Worm (Caenorhabditis elegans): ENCODE measurements around the gene F53A3.1.

The F53A3.1 gene

DNA sequence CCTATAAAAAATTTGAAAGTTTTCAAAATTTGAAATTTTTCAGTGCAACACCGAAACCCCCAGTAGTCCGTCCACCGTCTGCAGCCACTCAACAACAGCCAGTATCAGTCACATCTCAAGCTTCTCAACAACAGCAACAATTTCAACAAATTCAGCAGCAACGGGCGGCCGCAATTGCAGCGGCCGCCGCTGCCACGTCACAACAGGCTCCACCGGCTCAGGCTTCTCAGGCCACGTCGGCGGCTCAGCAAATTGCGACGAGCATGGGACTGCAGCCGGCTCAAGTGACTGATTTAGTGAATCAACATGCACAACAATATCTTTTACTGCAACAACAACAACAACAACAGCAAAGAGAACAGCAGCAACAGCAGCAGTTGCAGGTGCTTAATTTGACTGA, 9.3 kb downstream of the F53A3.1 start:
- TF ChIP-seq B0310.2 (tag; optimal IDR thresholded peaks at IDR 0.05) (no peak), aly-1 (tag; optimal IDR thresholded peaks at IDR 0.05) (no peak), pes-1 (GFP tag; IDR thresholded peaks at IDR 0.05) (no peak), scrt-1 (GFP tag; IDR thresholded peaks at IDR 0.05) (no peak), flt-1 (GFP tag; IDR thresholded peaks at IDR 0.05) (no peak), tbx-11 (GFP tag; IDR thresholded peaks at IDR 0.05) (no peak), ceh-13 (GFP tag; optimal IDR thresholded peaks at IDR 0.05) (no peak), ceh-36 (tag; optimal IDR thresholded peaks at IDR 0.05) (no peak), hmbx-1 (tag; optimal IDR thresholded peaks at IDR 0.05) (no peak), hmg-4 (GFP tag; optimal IDR thresholded peaks at IDR 0.05) (no peak), sea-1 (GFP tag; conservative IDR thresholded peaks at IDR 0.05) (no peak)

DNA sequence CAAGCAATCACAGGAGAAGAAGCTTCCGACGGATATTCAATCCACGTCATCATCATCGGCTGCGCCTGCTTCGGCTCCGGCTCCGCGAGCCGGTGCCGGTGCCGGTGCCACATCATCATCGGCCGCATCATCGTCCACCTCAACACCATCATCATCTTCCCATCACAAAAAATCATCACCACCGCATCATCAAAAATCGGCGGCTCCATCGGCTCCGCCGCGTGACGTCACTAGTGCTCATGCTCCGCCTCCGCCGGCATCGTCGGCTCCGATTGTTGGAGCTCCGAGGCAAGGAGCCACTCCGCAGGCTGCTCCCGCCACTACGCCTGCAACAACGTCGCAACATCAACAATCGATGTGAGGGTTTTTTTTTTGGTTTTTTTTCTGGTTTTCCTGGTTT, 11.4 kb downstream of the F53A3.1 start:
- no peak for TF ChIP-seq hmbx-1 (tag; optimal IDR thresholded peaks at IDR 0.05)
- no peak for TF ChIP-seq ama-1 (optimal IDR thresholded peaks at IDR 0.05)

DNA sequence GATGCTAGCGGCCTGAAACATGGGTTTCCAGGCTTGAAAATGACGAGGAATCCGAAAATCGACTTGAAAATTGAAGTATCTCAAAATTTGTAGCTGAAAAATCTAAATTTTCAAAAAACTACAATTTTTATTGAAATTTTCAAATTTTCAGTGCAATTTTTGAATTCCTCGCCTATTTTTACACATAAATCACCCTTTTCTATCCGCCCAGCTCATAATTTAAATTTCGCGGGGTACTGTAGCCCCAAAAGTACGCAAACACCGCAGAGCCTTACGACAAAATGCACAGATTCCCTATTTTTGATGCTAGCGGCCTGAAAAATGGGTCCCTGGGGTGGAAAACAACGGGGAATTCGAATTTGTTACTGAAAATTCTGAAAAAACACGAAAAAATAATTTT, 11.9 kb downstream of the F53A3.1 start:
- TF ChIP-seq sea-1 (GFP tag; conservative IDR thresholded peaks at IDR 0.05) (no peak), hmbx-1 (tag; optimal IDR thresholded peaks at IDR 0.05) (no peak), F13C5.2 (tag; optimal IDR thresholded peaks at IDR 0.05) (no peak), pes-1 (GFP tag; IDR thresholded peaks at IDR 0.05) (no peak), ama-1 (optimal IDR thresholded peaks at IDR 0.05) (no peak), aly-1 (tag; optimal IDR thresholded peaks at IDR 0.05) (no peak)

DNA sequence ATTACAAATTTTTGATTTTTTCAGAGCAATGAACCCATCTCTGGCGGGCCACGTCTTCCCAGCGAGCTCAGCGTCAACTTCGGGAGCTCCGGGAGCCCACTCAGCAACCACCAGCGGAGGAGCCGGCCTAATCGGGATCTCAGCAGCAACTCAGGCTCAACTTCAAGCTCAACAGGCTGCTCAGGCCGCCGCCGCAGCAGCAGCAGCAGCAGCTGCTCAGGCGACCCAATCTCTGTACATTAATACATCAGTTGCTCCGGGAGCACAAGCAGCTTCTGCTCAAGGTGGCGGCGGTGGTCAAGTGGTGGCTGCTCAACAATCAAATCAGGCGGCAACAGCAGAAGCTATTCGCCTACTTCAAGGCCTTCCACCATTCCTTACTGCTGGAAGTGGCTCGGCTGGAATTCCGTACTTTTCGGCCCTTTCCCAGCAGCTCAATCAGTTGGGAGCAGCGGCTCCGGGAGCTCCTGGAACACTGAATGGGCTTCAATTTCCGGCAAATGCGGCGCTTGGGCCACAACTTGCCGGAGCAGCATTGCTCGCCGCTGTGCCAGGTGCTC, 12.6 kb downstream of the F53A3.1 start:
- TF ChIP-seq hmg-4 (GFP tag; optimal IDR thresholded peaks at IDR 0.05) (no peak), aly-1 (tag; optimal IDR thresholded peaks at IDR 0.05) (no peak), ets-7 (tag; optimal IDR thresholded peaks at IDR 0.05) (no peak), tbx-11 (GFP tag; IDR thresholded peaks at IDR 0.05) (no peak), F13C5.2 (tag; optimal IDR thresholded peaks at IDR 0.05) (no peak), tra-4 (tag; optimal IDR thresholded peaks at IDR 0.05) (no peak)

DNA sequence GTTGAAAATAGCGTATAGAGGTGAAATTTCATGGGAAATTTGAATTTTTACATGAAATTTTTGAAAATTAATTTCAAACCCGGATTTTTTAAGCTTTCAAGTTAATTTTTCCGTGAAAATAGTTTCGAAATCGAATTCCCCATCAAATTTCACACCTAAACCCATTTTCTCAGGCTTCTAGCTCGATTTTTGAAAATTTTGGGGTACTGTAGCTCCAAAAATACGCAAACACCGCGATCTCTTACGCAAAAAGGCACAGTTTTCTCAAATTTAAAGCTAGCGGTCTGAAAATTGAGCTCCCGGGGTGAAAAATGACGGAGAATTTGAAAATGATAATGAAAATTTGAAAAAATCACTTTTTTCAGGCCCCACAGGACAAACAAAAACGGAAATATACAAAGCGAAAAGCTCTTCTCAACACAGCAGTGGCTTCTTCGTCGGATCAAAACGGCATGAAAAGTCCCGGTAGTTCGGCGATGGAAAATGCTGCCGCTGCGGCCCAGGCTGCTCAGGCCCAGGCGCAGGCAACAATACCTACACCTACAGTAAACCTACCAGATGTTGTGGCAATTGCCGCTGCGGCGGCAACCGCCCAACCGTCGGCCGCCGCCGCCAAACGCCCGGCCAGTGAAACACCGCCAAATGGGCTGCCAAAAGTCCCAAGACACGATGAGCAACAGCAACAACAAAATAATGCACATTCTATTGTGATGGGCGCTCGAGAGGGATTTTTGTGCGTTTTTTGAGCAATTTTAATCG, 14.5 kb downstream of the F53A3.1 start:
- TF ChIP-seq tbx-11 (GFP tag; IDR thresholded peaks at IDR 0.05) (no peak), ama-1 (optimal IDR thresholded peaks at IDR 0.05) (no peak), aly-1 (tag; optimal IDR thresholded peaks at IDR 0.05) (peak; percentile 14), hmg-4 (GFP tag; optimal IDR thresholded peaks at IDR 0.05) (no peak)

DNA sequence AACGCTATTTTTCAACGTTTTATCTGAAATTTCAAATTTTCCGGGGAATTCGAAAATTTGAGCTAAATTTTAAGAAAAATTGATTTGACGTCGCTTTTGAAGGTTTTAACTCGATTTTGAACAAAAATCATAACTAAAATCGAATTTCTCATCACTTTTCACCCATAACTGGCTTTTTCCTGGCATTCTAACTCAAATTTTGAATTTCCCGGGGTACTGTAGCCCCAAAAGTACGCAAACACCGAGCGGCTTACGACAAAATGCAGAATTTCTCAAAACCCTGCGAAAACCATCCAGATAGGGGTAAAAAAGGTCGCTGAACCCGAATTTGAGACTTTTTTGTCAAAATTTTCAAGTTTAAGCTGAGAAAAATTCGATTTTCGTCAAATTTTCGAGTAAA, 16.2 kb downstream of the F53A3.1 start:
- no peak for TF ChIP-seq hnd-1 (tag; optimal IDR thresholded peaks at IDR 0.05)
- TF ChIP-seq scrt-1 (GFP tag; IDR thresholded peaks at IDR 0.05): no peak
- no peak for TF ChIP-seq aly-1 (tag; optimal IDR thresholded peaks at IDR 0.05)
- TF ChIP-seq ceh-13 (GFP tag; optimal IDR thresholded peaks at IDR 0.05): no peak
- no peak for TF ChIP-seq tbx-11 (GFP tag; IDR thresholded peaks at IDR 0.05)
- TF ChIP-seq tbx-37 (GFP tag; conservative IDR thresholded peaks at IDR 0.05): no peak
- TF ChIP-seq F13C5.2 (tag; optimal IDR thresholded peaks at IDR 0.05): no peak
- no peak for TF ChIP-seq tra-4 (tag; optimal IDR thresholded peaks at IDR 0.05)
- TF ChIP-seq hmbx-1 (tag; optimal IDR thresholded peaks at IDR 0.05): no peak
- no peak for TF ChIP-seq B0310.2 (tag; optimal IDR thresholded peaks at IDR 0.05)
- TF ChIP-seq flt-1 (GFP tag; IDR thresholded peaks at IDR 0.05): no peak
- TF ChIP-seq sea-1 (GFP tag; conservative IDR thresholded peaks at IDR 0.05): no peak
- no peak for TF ChIP-seq hmg-4 (GFP tag; optimal IDR thresholded peaks at IDR 0.05)
- no peak for TF ChIP-seq ets-7 (tag; optimal IDR thresholded peaks at IDR 0.05)
- TF ChIP-seq ceh-36 (tag; optimal IDR thresholded peaks at IDR 0.05): no peak
- no peak for TF ChIP-seq pes-1 (GFP tag; IDR thresholded peaks at IDR 0.05)
- TF ChIP-seq ama-1 (optimal IDR thresholded peaks at IDR 0.05): no peak

DNA sequence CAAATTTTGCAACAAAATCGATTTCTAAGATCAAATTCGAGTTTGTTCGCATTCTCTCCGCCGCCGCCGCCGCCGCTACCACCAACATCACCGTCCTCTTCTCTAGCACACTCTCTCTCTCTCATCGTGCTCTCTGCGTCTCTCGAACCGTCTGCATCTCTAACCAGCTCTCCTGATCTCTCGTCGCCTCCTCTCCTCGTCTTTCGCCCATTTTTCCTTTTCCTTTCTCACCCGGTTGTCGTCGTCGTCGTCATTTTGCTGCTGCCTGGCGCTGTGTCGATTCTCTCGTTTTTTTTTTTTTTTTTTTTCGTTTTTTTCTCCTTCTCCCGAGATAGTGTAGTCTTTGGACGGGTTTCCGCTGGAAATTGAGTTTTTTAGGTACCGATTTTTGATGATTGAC, 17.0 kb downstream of the F53A3.1 start:
- peak; percentile 42 for TF ChIP-seq ets-7 (tag; optimal IDR thresholded peaks at IDR 0.05)
- TF ChIP-seq pes-1 (GFP tag; IDR thresholded peaks at IDR 0.05): peak; percentile 12
- TF ChIP-seq hmg-4 (GFP tag; optimal IDR thresholded peaks at IDR 0.05): no peak
- TF ChIP-seq hmbx-1 (tag; optimal IDR thresholded peaks at IDR 0.05): no peak
- TF ChIP-seq tbx-37 (GFP tag; conservative IDR thresholded peaks at IDR 0.05): peak; percentile 3; the same call in 1 of the 2 replicates
- no peak for TF ChIP-seq aly-1 (tag; optimal IDR thresholded peaks at IDR 0.05)
- no peak for TF ChIP-seq F13C5.2 (tag; optimal IDR thresholded peaks at IDR 0.05)

DNA sequence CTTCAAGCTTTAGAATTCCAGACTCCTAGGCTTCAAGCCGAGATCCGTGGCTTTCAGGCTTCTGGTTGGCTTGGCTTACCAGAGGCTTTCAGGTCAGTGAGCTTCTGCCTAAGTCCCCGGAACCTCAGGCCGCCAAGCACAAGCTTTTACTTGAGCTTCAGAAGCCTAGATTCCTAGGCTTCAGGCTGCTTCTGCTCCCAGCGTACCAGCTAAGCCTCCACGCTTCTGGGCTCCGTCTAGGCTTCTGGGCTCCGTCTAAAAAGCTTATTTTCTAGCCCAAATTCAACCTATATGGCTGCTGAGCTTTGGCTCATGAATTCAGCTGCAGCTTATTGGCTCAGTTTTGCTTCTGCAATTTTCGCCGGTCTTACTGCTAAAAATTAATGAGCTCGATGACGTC, 17.7 kb downstream of the F53A3.1 start:
- no peak for TF ChIP-seq ama-1 (optimal IDR thresholded peaks at IDR 0.05)
- no peak for TF ChIP-seq tbx-11 (GFP tag; IDR thresholded peaks at IDR 0.05)
- TF ChIP-seq ets-7 (tag; optimal IDR thresholded peaks at IDR 0.05): no peak
- no peak for TF ChIP-seq hmbx-1 (tag; optimal IDR thresholded peaks at IDR 0.05)
- no peak for TF ChIP-seq ceh-36 (tag; optimal IDR thresholded peaks at IDR 0.05)
- TF ChIP-seq scrt-1 (GFP tag; IDR thresholded peaks at IDR 0.05): no peak
- TF ChIP-seq sea-1 (GFP tag; conservative IDR thresholded peaks at IDR 0.05): no peak
- no peak for TF ChIP-seq aly-1 (tag; optimal IDR thresholded peaks at IDR 0.05)
- TF ChIP-seq tbx-37 (GFP tag; conservative IDR thresholded peaks at IDR 0.05): no peak
- TF ChIP-seq B0310.2 (tag; optimal IDR thresholded peaks at IDR 0.05): no peak
- TF ChIP-seq flt-1 (GFP tag; IDR thresholded peaks at IDR 0.05): no peak
- no peak for TF ChIP-seq hmg-4 (GFP tag; optimal IDR thresholded peaks at IDR 0.05)
- no peak for TF ChIP-seq ceh-13 (GFP tag; optimal IDR thresholded peaks at IDR 0.05)
- no peak for TF ChIP-seq F13C5.2 (tag; optimal IDR thresholded peaks at IDR 0.05)
- TF ChIP-seq pes-1 (GFP tag; IDR thresholded peaks at IDR 0.05): no peak
- TF ChIP-seq tra-4 (tag; optimal IDR thresholded peaks at IDR 0.05): no peak
- TF ChIP-seq hnd-1 (tag; optimal IDR thresholded peaks at IDR 0.05): no peak

Measured in whole organism, early embryonic.